Fruit fly (Drosophila melanogaster) whole organism, embryonic: ENCODE results near the gene CG3457.

Experiments
- Blimp-1 ChIP-seq: fragments of 200-800 bp; sonication (Bioruptor generic); optimal IDR thresholded peaks from 3 replicates; lab custom pipeline; 2018; ENCODE audit warnings: missing biosample characterization, missing genetic modification characterization, mild to moderate bottlenecking, moderate library complexity, missing genetic modification reagents
- BtbVII ChIP-seq: fragments of 200-800 bp; sonication (Bioruptor generic); optimal IDR thresholded peaks from 3 replicates; lab custom pipeline; 2017; ENCODE audit warnings: missing biosample characterization, mild to moderate bottlenecking, missing genetic modification characterization
- CG13287 ChIP-seq: fragments of 200-800 bp; sonication (Bioruptor generic); IDR thresholded peaks from 2 replicates; pipeline ENCODE4 v1.3.6; 2022; ENCODE audit warnings: missing biosample characterization, missing genetic modification characterization; ENCODE audit not compliant: partially characterized antibody
- CG2116 ChIP-seq: fragments of 200-800 bp; sonication (Bioruptor generic); optimal IDR thresholded peaks from 3 replicates; lab custom pipeline; 2018; ENCODE audit warnings: missing biosample characterization, mild to moderate bottlenecking, missing genetic modification characterization
- CG2712 ChIP-seq: fragments of 200-800 bp; optimal IDR thresholded peaks from 3 replicates; lab custom pipeline; 2019; ENCODE audit warnings: missing biosample characterization, mild to moderate bottlenecking, missing genetic modification characterization, moderate library complexity
- CG6683 ChIP-seq: fragments of 200-800 bp; sonication (Bioruptor generic); optimal IDR thresholded peaks from 2 replicates; lab custom pipeline; 2017; ENCODE audit warnings: missing biosample characterization, mild to moderate bottlenecking, missing genetic modification characterization, missing genetic modification reagents
- CG7745 ChIP-seq: fragments of 200-800 bp; sonication (Bioruptor generic); optimal IDR thresholded peaks from 2 replicates; lab custom pipeline; 2018; ENCODE audit warnings: missing biosample characterization, mild to moderate bottlenecking, missing genetic modification characterization, moderate library complexity
- caup ChIP-seq: fragments of 200-800 bp; sonication (Bioruptor generic); optimal IDR thresholded peaks from 3 replicates; lab custom pipeline; 2017; ENCODE audit warnings: missing biosample characterization, mild to moderate bottlenecking, missing genetic modification characterization, moderate library complexity; ENCODE audit not compliant: severe bottlenecking
- kay ChIP-seq: fragments of 200-800 bp; sonication (Bioruptor generic); optimal IDR thresholded peaks from 2 replicates; lab custom pipeline; 2016; ENCODE audit warnings: missing biosample characterization, missing genetic modification characterization
- schlank ChIP-seq: fragments of 200-800 bp; sonication (Bioruptor generic); optimal IDR thresholded peaks from 2 replicates; lab custom pipeline; 2018; ENCODE audit warnings: missing biosample characterization, mild to moderate bottlenecking, missing genetic modification characterization
- slou ChIP-seq: fragments of 200-800 bp; sonication (Bioruptor generic); optimal IDR thresholded peaks from 3 replicates; lab custom pipeline; 2016; ENCODE audit warnings: missing biosample characterization, missing genetic modification characterization
- tio ChIP-seq: fragments of 200-800 bp; sonication (Bioruptor generic); optimal IDR thresholded peaks from 2 replicates; lab custom pipeline; 2017; ENCODE audit warnings: missing biosample characterization, missing genetic modification characterization, inconsistent platforms
- zfh2 ChIP-seq: fragments of 200-800 bp; sonication (Bioruptor generic); optimal IDR thresholded peaks from 2 replicates; lab custom pipeline; 2016; ENCODE audit warnings: missing biosample characterization, missing genetic modification characterization

dm6 chrX:2141854-2142216, 45.8 kb upstream of the CG3457 start:
- TF ChIP-seq schlank (peak; percentile 65), slou (no peak), Blimp-1 (GFP tag; lab: Kevin White, UChicago) (peak; percentile 36), CG2116 (GFP tag; lab: Kevin White, UChicago) (no peak), BtbVII (GFP tag; lab: Kevin White, UChicago) (peak; percentile 63), CG13287 (no peak), zfh2 (GFP tag; lab: Kevin White, UChicago) (no peak), kay (peak; percentile 16), CG7745 (tag; lab: Kevin White, UChicago) (no peak), CG2712 (tag; lab: Kevin White, UChicago) (peak; percentile 15), caup (GFP tag; lab: Kevin White, UChicago) (peak; percentile 64), CG6683 (no peak), tio (no peak)
